Fruit fly (Drosophila melanogaster): Measurements from ENCODE around the gene Noc1.

The Noc1 gene

dm6 chr3L:11064689-11065088 lies 9.9 kb upstream of the Noc1 start, which contains the start of the genes CG32075, CG45101 and SuUR (continued):
- TF ChIP-seq repo (GFP tag; optimal IDR thresholded peaks at IDR 0.05), result peak; percentile 83
- peak; percentile 57 for TF ChIP-seq CG12219 (GFP tag; optimal IDR thresholded peaks at IDR 0.05)
- TF ChIP-seq prd (optimal IDR thresholded peaks at IDR 0.05), result no peak
- TF ChIP-seq prd (GFP tag; IDR thresholded peaks at IDR 0.05), result peak; percentile 95
- peak; percentile 66 for TF ChIP-seq slou (GFP tag; optimal IDR thresholded peaks at IDR 0.05)
- peak; percentile 99 for TF ChIP-seq Med (GFP tag)
- TF ChIP-seq otp (GFP tag; IDR thresholded peaks at IDR 0.05), result peak; percentile 78; the same call in 2 of the 3 replicates
- peak; percentile 25 for TF ChIP-seq schlank (tag; optimal IDR thresholded peaks at IDR 0.05)
- peak; percentile 90 for TF ChIP-seq CG34422 (GFP tag; IDR thresholded peaks at IDR 0.05)
- peak; percentile 82 for TF ChIP-seq HHEX (GFP tag; optimal IDR thresholded peaks at IDR 0.05)
- peak; percentile 56 for TF ChIP-seq psq (GFP tag; optimal IDR thresholded peaks at IDR 0.05)
- TF ChIP-seq da (GFP tag; optimal IDR thresholded peaks at IDR 0.05), result peak; percentile 73
- TF ChIP-seq CG14965 (GFP tag; optimal IDR thresholded peaks at IDR 0.05; ENCODE audit: borderline replicate concordance), result no peak
- peak; percentile 67 for TF ChIP-seq CG10654 (GFP tag; optimal IDR thresholded peaks at IDR 0.05)
- TF ChIP-seq Hmr (GFP tag; optimal IDR thresholded peaks at IDR 0.05), result peak; percentile 82
- TF ChIP-seq Adf1 (GFP tag; IDR thresholded peaks at IDR 0.05), result peak; percentile 66
- TF ChIP-seq CG4404 (GFP tag; IDR thresholded peaks at IDR 0.05), result peak; percentile 77
- peak; percentile 71 for TF ChIP-seq hkb (optimal IDR thresholded peaks at IDR 0.05)
- peak; percentile 86 for TF ChIP-seq hkb (GFP tag; IDR thresholded peaks at IDR 0.05)
- peak; percentile 34 for TF ChIP-seq Hey (tag; optimal IDR thresholded peaks at IDR 0.05)
- peak; percentile 87 for TF ChIP-seq az2 (GFP tag; optimal IDR thresholded peaks at IDR 0.05)
- peak; percentile 81 for TF ChIP-seq fd3F (GFP tag; optimal IDR thresholded peaks at IDR 0.05)
- no peak for TF ChIP-seq Trl (optimal IDR thresholded peaks at IDR 0.05)
- TF ChIP-seq Trl (GFP tag; optimal IDR thresholded peaks at IDR 0.05), result peak; percentile 93
- peak; percentile 81 for TF ChIP-seq CG18262 (tag; optimal IDR thresholded peaks at IDR 0.05)
- TF ChIP-seq TFAM (GFP tag; optimal IDR thresholded peaks at IDR 0.05), result no peak
- peak; percentile 83 for TF ChIP-seq Xrp1 (GFP tag; IDR thresholded peaks at IDR 0.05)
- no peak for TF ChIP-seq Neu2 (GFP tag; optimal IDR thresholded peaks at IDR 0.05; ENCODE audit: borderline replicate concordance)
- peak; percentile 68 for TF ChIP-seq trh (GFP tag; optimal IDR thresholded peaks at IDR 0.05)
- peak; percentile 84 for TF ChIP-seq dmrt11E (tag; optimal IDR thresholded peaks at IDR 0.05)
- no peak for TF ChIP-seq CG10565 (GFP tag; optimal IDR thresholded peaks at IDR 0.05)
- peak; percentile 51; the same call in 1 of the 3 replicates for TF ChIP-seq jigr1 (GFP tag; IDR thresholded peaks at IDR 0.05)
- peak; percentile 85 for TF ChIP-seq CG10209 (GFP tag; optimal IDR thresholded peaks at IDR 0.05)
- TF ChIP-seq MBD-R2 (GFP tag; IDR thresholded peaks at IDR 0.05), result peak; percentile 98
- TF ChIP-seq Mrtf (GFP tag; IDR thresholded peaks at IDR 0.05), result peak; percentile 70; the same call in 1 of the 3 replicates
- TF ChIP-seq CG34376 (GFP tag; optimal IDR thresholded peaks at IDR 0.05), result peak; percentile 80
- peak; percentile 66; the same call in 1 of the 3 replicates for TF ChIP-seq CG6175 (GFP tag; IDR thresholded peaks at IDR 0.05)
- no peak for TF ChIP-seq Dip2 (GFP tag; IDR thresholded peaks at IDR 0.05)
- no peak for TF ChIP-seq fru (optimal IDR thresholded peaks at IDR 0.05)
- no peak for TF ChIP-seq CG6791 (GFP tag; IDR thresholded peaks at IDR 0.05; ENCODE audit: partially characterized antibody)
- peak; percentile 5 for TF ChIP-seq mirr (GFP tag; optimal IDR thresholded peaks at IDR 0.05)
- TF ChIP-seq Poxn (GFP tag; IDR thresholded peaks at IDR 0.05), result peak; percentile 34; the same call in 1 of the 2 replicates
- TF ChIP-seq MESR4 (GFP tag; optimal IDR thresholded peaks at IDR 0.05), result peak; percentile 57
- peak; percentile 92 for TF ChIP-seq bab2 (GFP tag; optimal IDR thresholded peaks at IDR 0.05)
- peak; percentile 91 for TF ChIP-seq CG7839 (tag; optimal IDR thresholded peaks at IDR 0.05)
- TF ChIP-seq klu (GFP tag; IDR thresholded peaks at IDR 0.05), result peak; percentile 80
- TF ChIP-seq sd (tag; optimal IDR thresholded peaks at IDR 0.05), result peak; percentile 87
- TF ChIP-seq CG7928 (GFP tag; optimal IDR thresholded peaks at IDR 0.05), result peak; percentile 41
- TF ChIP-seq al (GFP tag; IDR thresholded peaks at IDR 0.05), result peak; percentile 88
- TF ChIP-seq CG10274 (GFP tag; optimal IDR thresholded peaks at IDR 0.05), result peak; percentile 37
- TF ChIP-seq pita (GFP tag; optimal IDR thresholded peaks at IDR 0.05), result no peak
- TF ChIP-seq CG7556 (GFP tag; optimal IDR thresholded peaks at IDR 0.05), result peak; percentile 78
